Worm (Caenorhabditis elegans) whole organism, young adult: ENCODE results near the gene nhr-122.

Source experiments
- ama-1 ChIP-seq, 3 experiments: fragments of 150-350 bp in 1 of 3; sonication (generic microtip) in 2 of 3; optimal IDR thresholded peaks; 2 replicates each; lab custom pipeline; 2014 to 2018; ENCODE audit warnings: missing biosample characterization in 2 of 3, missing genetic modification characterization in 2 of 3, missing genetic modification reagents in 2 of 3
- aptf-2 ChIP-seq: fragments of 200-800 bp; sonication (Bioruptor generic); conservative IDR thresholded peaks from 2 replicates; pipeline ENCODE4 v1.3.6; 2022; ENCODE audit warnings: missing genetic modification reagents, missing genetic modification characterization, missing compliant biosample characterization
- aptf-3 ChIP-seq: fragments of 200-800 bp; sonication (Bioruptor generic); IDR thresholded peaks from 2 replicates; pipeline ENCODE4 v1.3.6; 2022; ENCODE audit warnings: missing genetic modification characterization, missing compliant biosample characterization
- ceh-91 ChIP-seq: fragments of 200-800 bp; sonication (Bioruptor generic); IDR thresholded peaks from 2 replicates; pipeline ENCODE4 v1.3.6; 2022; ENCODE audit warnings: missing genetic modification reagents, missing genetic modification characterization, missing compliant biosample characterization
- ekl-4 ChIP-seq: fragments of 200-800 bp; sonication (Bioruptor generic); IDR thresholded peaks from 2 replicates; pipeline ENCODE4 v1.3.6; 2022; ENCODE audit warnings: missing genetic modification reagents, missing genetic modification characterization, missing compliant biosample characterization
- ets-4 ChIP-seq: fragments of 200-800 bp; sonication (Bioruptor generic); optimal IDR thresholded peaks from 2 replicates; lab custom pipeline; 2018; ENCODE audit warnings: mild to moderate bottlenecking, missing genetic modification characterization, missing compliant biosample characterization
- him-1 ChIP-seq: sonication (generic microtip); optimal IDR thresholded peaks from 2 replicates; lab custom pipeline; 2016; ENCODE audit warnings: missing genotype, missing genetic modification reagents, missing genetic modification characterization, missing compliant biosample characterization
- lin-26 ChIP-seq: fragments of 200-800 bp; sonication (Bioruptor generic); IDR thresholded peaks from 2 replicates; pipeline ENCODE4 v1.3.6; 2022; ENCODE audit warnings: missing genetic modification reagents, missing genetic modification characterization, missing compliant biosample characterization
- madf-6 ChIP-seq: fragments of 200-800 bp; sonication (Bioruptor generic); IDR thresholded peaks from 2 replicates; pipeline ENCODE4 v1.3.6; 2022; ENCODE audit warnings: missing genetic modification reagents, missing genetic modification characterization, missing compliant biosample characterization
- pha-4 ChIP-seq: fragments of 150-350 bp; sonication (generic microtip); optimal IDR thresholded peaks from 2 replicates; lab custom pipeline; 2014; ENCODE audit warnings: missing biosample characterization, missing genetic modification reagents, missing genetic modification characterization
- snpc-3.4 ChIP-seq: sonication (generic microtip); optimal IDR thresholded peaks from 2 replicates; lab custom pipeline; 2017; ENCODE audit warnings: missing genetic modification characterization, mild to moderate bottlenecking, missing compliant biosample characterization, antibody characterized with exemption, moderate library complexity, missing genotype, missing genetic modification reagents
- tbp1 ChIP-seq: fragments of 200-800 bp; sonication (Bioruptor generic); optimal IDR thresholded peaks from 2 replicates; lab custom pipeline; 2018; ENCODE audit warnings: mild to moderate bottlenecking, missing genetic modification characterization, missing compliant biosample characterization
- tlf-1 ChIP-seq: fragments of 200-800 bp; sonication (Bioruptor generic); optimal IDR thresholded peaks from 2 replicates; lab custom pipeline; 2018; ENCODE audit warnings: mild to moderate bottlenecking, missing genetic modification characterization, missing compliant biosample characterization

DNA sequence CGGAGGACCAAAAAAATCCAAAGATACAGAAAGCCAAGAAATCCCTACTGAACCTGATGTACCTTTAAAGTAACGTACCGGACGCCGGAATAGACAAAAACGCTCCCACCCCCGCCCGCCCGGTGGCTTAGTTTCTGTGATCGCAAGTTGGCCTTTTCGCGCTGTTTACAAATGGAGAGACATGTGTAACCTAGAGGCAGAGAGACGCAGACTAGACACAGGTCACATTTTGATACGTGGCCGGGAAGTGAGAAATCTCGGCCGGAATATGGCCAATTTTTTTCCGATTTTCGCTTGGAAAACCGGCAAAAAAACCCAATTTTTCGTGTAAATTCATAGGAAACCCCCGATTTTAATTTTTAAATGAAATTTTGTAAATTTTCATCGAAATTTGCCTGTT lies 43.4 kb downstream of the nhr-122 start:
- no peak for TF ChIP-seq lin-26 (GFP tag; lab: Robert Waterston, UW)
- no peak for TF ChIP-seq pha-4 (tag; lab: Kevin White, UChicago)
- no peak for TF ChIP-seq madf-6
- TF ChIP-seq snpc-3.4 (tag; lab: Kevin White, UChicago): no peak
- no peak for TF ChIP-seq tlf-1 (GFP tag; lab: Kevin White, UChicago)
- TF ChIP-seq him-1: no peak
- no peak for TF ChIP-seq ekl-4 (GFP tag; lab: Robert Waterston, UW)
- no peak for TF ChIP-seq ceh-91 (GFP tag; lab: Robert Waterston, UW)
- no peak for TF ChIP-seq aptf-3 (GFP tag; lab: Robert Waterston, UW)
- TF ChIP-seq ama-1 (optimal IDR thresholded peaks at IDR 0.05; lab: Kevin White, UChicago): no peak
- no peak for TF ChIP-seq ama-1 (GFP tag; optimal IDR thresholded peaks at IDR 0.05; lab: Kevin White, UChicago)
- TF ChIP-seq aptf-2 (GFP tag; lab: Robert Waterston, UW): 0 out of 2 replicates have a peak, but pooled peaks have one; percentile 39
- no peak for TF ChIP-seq tbp1 (GFP tag; lab: Kevin White, UChicago)
- no peak for TF ChIP-seq ets-4 (GFP tag; lab: Kevin White, UChicago)
